Fruit fly (Drosophila melanogaster): ENCODE data around the gene GlcAT-I.
A peak's percentile ranks its signal among the peaks of the same experiment; 100 is the strongest.

The GlcAT-I gene

DNA sequence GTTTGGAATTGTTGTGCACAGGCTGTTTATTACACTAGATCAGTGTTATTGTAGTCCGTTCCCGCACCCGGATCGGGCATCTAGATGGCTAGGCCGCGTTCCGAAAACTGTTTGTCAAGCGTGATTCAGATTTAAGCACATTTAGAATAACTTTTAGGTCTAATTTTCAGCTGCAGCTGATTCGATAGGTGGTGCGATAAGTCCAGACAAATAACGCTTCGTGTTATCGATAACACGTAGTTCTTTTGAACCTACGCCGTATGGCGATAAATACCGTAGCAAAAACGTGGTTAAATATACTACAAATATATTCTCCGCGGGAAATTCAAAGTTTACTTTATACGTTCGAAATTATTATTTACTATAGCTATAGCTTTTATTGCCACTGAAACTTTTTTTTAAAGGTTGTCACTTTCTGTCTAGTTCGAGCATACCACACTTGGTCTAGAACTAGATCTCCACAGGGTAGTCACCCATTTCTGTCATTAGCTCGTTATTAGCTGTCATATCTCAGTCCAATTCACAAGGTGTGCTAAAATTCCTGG is 30.1 kb upstream of the GlcAT-I start, which contains the start of the genes Cmtr1 and CG15375 (continued):
- TF ChIP-seq inv (GFP tag; IDR thresholded peaks at IDR 0.05; ENCODE audit: partially characterized antibody) (peak; percentile 54; the same call in 1 of the 2 replicates), chinmo (GFP tag; IDR thresholded peaks at IDR 0.05; ENCODE audit: partially characterized antibody) (peak; percentile 74; the same call in 3 of the 4 replicates), Tbp (GFP tag; optimal IDR thresholded peaks at IDR 0.05) (no peak), aop (GFP tag; IDR thresholded peaks at IDR 0.05) (no peak), CG34224 (GFP tag; IDR thresholded peaks at IDR 0.05; ENCODE audit: partially characterized antibody) (peak; percentile 76), Opbp (GFP tag; IDR thresholded peaks at IDR 0.05; ENCODE audit: partially characterized antibody) (peak; percentile 81), CG17186 (GFP tag; optimal IDR thresholded peaks at IDR 0.05) (peak; percentile 32), CG2116 (GFP tag; optimal IDR thresholded peaks at IDR 0.05) (peak; percentile 77), CG11456 (GFP tag; IDR thresholded peaks at IDR 0.05) (no peak), vnd (GFP tag; IDR thresholded peaks at IDR 0.05; ENCODE audit: partially characterized antibody) (peak; percentile 71), CG4617 (GFP tag; optimal IDR thresholded peaks at IDR 0.05; ENCODE audit: borderline replicate concordance) (peak; percentile 65), Bgb (GFP tag; IDR thresholded peaks at IDR 0.05; ENCODE audit: partially characterized antibody) (peak; percentile 84), Dll (GFP tag; IDR thresholded peaks at IDR 0.05; ENCODE audit: partially characterized antibody) (peak; percentile 78), repo (GFP tag; optimal IDR thresholded peaks at IDR 0.05) (no peak), Sin3A (optimal IDR thresholded peaks at IDR 0.05) (peak; percentile 2), Myb (GFP tag; optimal IDR thresholded peaks at IDR 0.05) (peak; percentile 12), trem (tag; optimal IDR thresholded peaks at IDR 0.05) (peak; percentile 35), nmo (GFP tag; optimal IDR thresholded peaks at IDR 0.05) (peak; percentile 18), stwl (tag; optimal IDR thresholded peaks at IDR 0.05) (peak; percentile 60), hbn (GFP tag; IDR thresholded peaks at IDR 0.05; ENCODE audit: partially characterized antibody) (peak; percentile 67), MBD-R2 (GFP tag; IDR thresholded peaks at IDR 0.05) (peak; percentile 63), CG10565 (GFP tag; optimal IDR thresholded peaks at IDR 0.05) (no peak), CG9797 (GFP tag; optimal IDR thresholded peaks at IDR 0.05) (peak; percentile 35), mld (GFP tag; IDR thresholded peaks at IDR 0.05; ENCODE audit: partially characterized antibody) (peak; percentile 71; the same call in 2 of the 3 replicates), sna (GFP tag; IDR thresholded peaks at IDR 0.05; ENCODE audit: partially characterized antibody) (peak; percentile 84), CG10267 (tag; optimal IDR thresholded peaks at IDR 0.05) (peak; percentile 37), CG16813 (GFP tag; IDR thresholded peaks at IDR 0.05; ENCODE audit: partially characterized antibody) (peak; percentile 73), wor (GFP tag; IDR thresholded peaks at IDR 0.05) (no peak), ken (GFP tag; IDR thresholded peaks at IDR 0.05) (no peak), CG16779 (GFP tag; IDR thresholded peaks at IDR 0.05) (no peak), zen2 (GFP tag; IDR thresholded peaks at IDR 0.05; ENCODE audit: partially characterized antibody) (peak; percentile 79), CG6791 (GFP tag; IDR thresholded peaks at IDR 0.05; ENCODE audit: partially characterized antibody) (peak; percentile 80), HLHmδ (GFP tag; optimal IDR thresholded peaks at IDR 0.05) (no peak), Asciz (GFP tag; optimal IDR thresholded peaks at IDR 0.05) (no peak), CG14710 (tag; optimal IDR thresholded peaks at IDR 0.05) (peak; percentile 29), CG5180 (GFP tag; optimal IDR thresholded peaks at IDR 0.05) (no peak), tna (GFP tag; IDR thresholded peaks at IDR 0.05; ENCODE audit: partially characterized antibody) (peak; percentile 75), CG14014 (GFP tag; IDR thresholded peaks at IDR 0.05) (no peak), knrl (GFP tag; IDR thresholded peaks at IDR 0.05; ENCODE audit: partially characterized antibody) (peak; percentile 65; the same call in 2 of the 3 replicates), cas (GFP tag; IDR thresholded peaks at IDR 0.05) (no peak), Xrp1 (GFP tag; IDR thresholded peaks at IDR 0.05) (no peak), CG31388 (GFP tag; optimal IDR thresholded peaks at IDR 0.05) (no peak), CG1603 (tag; optimal IDR thresholded peaks at IDR 0.05) (peak; percentile 57), gfzf (GFP tag; optimal IDR thresholded peaks at IDR 0.05) (peak; percentile 67), CG12659 (GFP tag; optimal IDR thresholded peaks at IDR 0.05) (peak; percentile 14), pzg (GFP tag; optimal IDR thresholded peaks at IDR 0.05) (peak; percentile 80), Meics (GFP tag; optimal IDR thresholded peaks at IDR 0.05) (no peak), Hmx (GFP tag; optimal IDR thresholded peaks at IDR 0.05) (no peak)
